Fruit fly (Drosophila melanogaster): ENCODE data around the gene MICU1.

dm6 chr2L:7150775-7151174, 31.3 kb upstream of the MICU1 start:
- TF ChIP-seq Vsx2 (GFP tag; optimal IDR thresholded peaks at IDR 0.05; ENCODE audit: partially characterized antibody) (no peak), sage (GFP tag; optimal IDR thresholded peaks at IDR 0.05) (no peak), usp (GFP tag; optimal IDR thresholded peaks at IDR 0.05) (no peak), Dfd (GFP tag; optimal IDR thresholded peaks at IDR 0.05) (no peak), br (GFP tag; optimal IDR thresholded peaks at IDR 0.05) (no peak), HLH106 (tag; optimal IDR thresholded peaks at IDR 0.05) (peak; percentile 16), Hnf4 (GFP tag; optimal IDR thresholded peaks at IDR 0.05) (no peak), CG9705 (GFP tag; optimal IDR thresholded peaks at IDR 0.05) (no peak), CG32264 (GFP tag; optimal IDR thresholded peaks at IDR 0.05) (no peak), rgr (GFP tag; optimal IDR thresholded peaks at IDR 0.05) (no peak), fru (GFP tag; optimal IDR thresholded peaks at IDR 0.05) (no peak), psq (GFP tag; optimal IDR thresholded peaks at IDR 0.05) (peak; percentile 25)
